Worm (Caenorhabditis elegans) whole organism, L3 larva: Measurements from ENCODE around the gene T28D6.3.

Experiments used
- R02D3.7 ChIP-seq: fragments of 150-350 bp; optimal IDR thresholded peaks from 2 replicates; lab custom pipeline; 2014; ENCODE audit warnings: missing biosample characterization, missing genetic modification characterization
- aly-2 ChIP-seq: fragments of 150-350 bp; optimal IDR thresholded peaks from 2 replicates; lab custom pipeline; 2014; ENCODE audit warnings: missing biosample characterization, missing genetic modification characterization
- ama-1 ChIP-seq: fragments of 150-350 bp; optimal IDR thresholded peaks from 2 replicates; lab custom pipeline; 2018
- ceh-16 ChIP-seq: sonication (generic microtip); optimal IDR thresholded peaks from 2 replicates; lab custom pipeline; 2017; ENCODE audit warnings: missing biosample characterization, missing genetic modification characterization
- ceh-28 ChIP-seq: fragments of 150-350 bp; optimal IDR thresholded peaks from 2 replicates; lab custom pipeline; 2014; ENCODE audit warnings: missing biosample characterization, missing genetic modification reagents, missing genetic modification characterization
- daf-12 ChIP-seq: fragments of 150-350 bp; optimal IDR thresholded peaks from 2 replicates; lab custom pipeline; 2014; ENCODE audit warnings: missing biosample characterization, missing genetic modification reagents, missing genetic modification characterization
- egl-5 ChIP-seq: fragments of 150-350 bp; optimal IDR thresholded peaks from 2 replicates; lab custom pipeline; 2017; ENCODE audit warnings: missing biosample characterization, missing genetic modification reagents, missing genetic modification characterization, inconsistent platforms
- elt-1 ChIP-seq: fragments of 150-350 bp; optimal IDR thresholded peaks from 2 replicates; lab custom pipeline; 2014; ENCODE audit warnings: missing biosample characterization, missing genetic modification characterization
- elt-2 ChIP-seq: sonication (generic microtip); optimal IDR thresholded peaks from 2 replicates; lab custom pipeline; 2016; ENCODE audit warnings: missing genetic modification reagents, mild to moderate bottlenecking, missing genetic modification characterization, missing compliant biosample characterization
- eor-1 ChIP-seq, 2 experiments: fragments of 150-350 bp; optimal IDR thresholded peaks; 2 replicates each; lab custom pipeline; 2014 to 2018; ENCODE audit warnings: missing biosample characterization in 2 of 2, missing genetic modification characterization in 2 of 2
- fkh-10 ChIP-seq: sonication (generic microtip); optimal IDR thresholded peaks from 2 replicates; lab custom pipeline; 2017; ENCODE audit warnings: missing biosample characterization, missing genetic modification reagents, missing genetic modification characterization
- fkh-2 ChIP-seq: fragments of 150-350 bp; optimal IDR thresholded peaks from 2 replicates; lab custom pipeline; 2014; ENCODE audit warnings: missing biosample characterization, missing genetic modification reagents, missing genetic modification characterization
- fos-1 ChIP-seq: fragments of 150-350 bp; optimal IDR thresholded peaks from 2 replicates; lab custom pipeline; 2014; ENCODE audit warnings: missing biosample characterization, missing genetic modification characterization
- hmg-11 ChIP-seq: sonication (generic microtip); optimal IDR thresholded peaks from 2 replicates; lab custom pipeline; 2016; ENCODE audit warnings: missing genetic modification characterization, missing compliant biosample characterization
- jun-1 ChIP-seq: fragments of 150-350 bp; optimal IDR thresholded peaks from 2 replicates; lab custom pipeline; 2014; ENCODE audit warnings: missing biosample characterization, missing genetic modification reagents, missing genetic modification characterization
- lin-39 ChIP-seq: fragments of 150-350 bp; optimal IDR thresholded peaks from 2 replicates; lab custom pipeline; 2018; ENCODE audit warnings: missing biosample characterization, missing genetic modification reagents, missing genetic modification characterization
- lsy-12 ChIP-seq: sonication (generic microtip); optimal IDR thresholded peaks from 2 replicates; lab custom pipeline; 2016; ENCODE audit warnings: mild to moderate bottlenecking, missing genetic modification characterization, missing compliant biosample characterization
- nfya-1 ChIP-seq: sonication (generic microtip); optimal IDR thresholded peaks from 2 replicates; lab custom pipeline; 2017; ENCODE audit warnings: missing genetic modification characterization, mild to moderate bottlenecking, missing compliant biosample characterization, antibody characterized with exemption, moderate library complexity; ENCODE audit not compliant: insufficient read depth
- nhr-11 ChIP-seq: fragments of 150-350 bp; optimal IDR thresholded peaks from 2 replicates; lab custom pipeline; 2014; ENCODE audit warnings: missing biosample characterization, missing genetic modification characterization
- nhr-23 ChIP-seq: fragments of 150-350 bp; optimal IDR thresholded peaks from 2 replicates; lab custom pipeline; 2014; ENCODE audit warnings: missing biosample characterization, missing genetic modification reagents, missing genetic modification characterization
- nhr-237 ChIP-seq: fragments of 150-350 bp; optimal IDR thresholded peaks from 2 replicates; lab custom pipeline; 2014; ENCODE audit warnings: missing biosample characterization, missing genetic modification characterization
- nhr-25 ChIP-seq: sonication (generic microtip); optimal IDR thresholded peaks from 2 replicates; lab custom pipeline; 2017; ENCODE audit warnings: missing biosample characterization, missing genetic modification characterization
- nhr-28 ChIP-seq: fragments of 150-350 bp; optimal IDR thresholded peaks from 2 replicates; lab custom pipeline; 2014; ENCODE audit warnings: missing biosample characterization, missing genetic modification characterization
- nhr-43 ChIP-seq: sonication (generic microtip); optimal IDR thresholded peaks from 2 replicates; lab custom pipeline; 2016; ENCODE audit warnings: mild to moderate bottlenecking, missing genetic modification characterization, missing compliant biosample characterization; ENCODE audit not compliant: poor library complexity, severe bottlenecking
- pha-4 ChIP-seq: fragments of 150-350 bp; optimal IDR thresholded peaks from 2 replicates; lab custom pipeline; 2014; ENCODE audit warnings: missing biosample characterization, missing genetic modification reagents, missing genetic modification characterization
- pqm-1 ChIP-seq: fragments of 150-350 bp; optimal IDR thresholded peaks from 2 replicates; lab custom pipeline; 2017; ENCODE audit warnings: missing biosample characterization, missing genetic modification characterization, inconsistent platforms
- sea-2 ChIP-seq: fragments of 150-350 bp; sonication (generic microtip); optimal IDR thresholded peaks from 4 replicates; lab custom pipeline; 2014; ENCODE audit warnings: missing biosample characterization, missing genetic modification reagents, missing genetic modification characterization
- snpc-4 ChIP-seq: fragments of 150-350 bp; optimal IDR thresholded peaks from 2 replicates; lab custom pipeline; 2014; ENCODE audit warnings: missing biosample characterization, missing genetic modification characterization
- tbx-2 ChIP-seq: sonication (generic microtip); optimal IDR thresholded peaks from 2 replicates; lab custom pipeline; 2016; ENCODE audit warnings: mild to moderate bottlenecking, missing genetic modification characterization, missing compliant biosample characterization
- unc-39 ChIP-seq: sonication (generic microtip); optimal IDR thresholded peaks from 4 replicates; lab custom pipeline; 2017; ENCODE audit warnings: missing biosample characterization, missing genetic modification characterization
- unc-62 ChIP-seq: fragments of 150-350 bp; sonication (generic microtip); optimal IDR thresholded peaks from 4 replicates; lab custom pipeline; 2014; ENCODE audit warnings: missing biosample characterization, missing genetic modification reagents, missing genetic modification characterization
- zag-1 ChIP-seq: fragments of 150-350 bp; optimal IDR thresholded peaks from 2 replicates; lab custom pipeline; 2014; ENCODE audit warnings: missing biosample characterization, missing genetic modification characterization
- ztf-11 ChIP-seq: fragments of 150-350 bp; optimal IDR thresholded peaks from 2 replicates; lab custom pipeline; 2014; ENCODE audit warnings: missing biosample characterization, missing genetic modification characterization

Gene T28D6.3

ce11 chrIII:11371688-11372087 is 5.1 kb downstream of the T28D6.3 start, which contains the start of gene tba-7:
tba-7 (minus strand) TSS chrIII:11371788.
- TF ChIP-seq hmg-11 (no peak), nhr-11 (no peak), nhr-43 (no peak), nhr-25 (tag; lab: Kevin White, UChicago) (no peak), eor-1 (tag; optimal IDR thresholded peaks at IDR 0.05; lab: Kevin White, UChicago) (no peak), tbx-2 (tag; lab: Kevin White, UChicago) (no peak), fkh-2 (tag; lab: Kevin White, UChicago) (no peak), elt-1 (no peak), R02D3.7 (tag; lab: Kevin White, UChicago) (no peak), fkh-10 (GFP tag; lab: Kevin White, UChicago) (no peak), egl-5 (tag; lab: Kevin White, UChicago) (no peak), ztf-11 (tag; lab: Kevin White, UChicago) (no peak), nhr-28 (tag; lab: Kevin White, UChicago) (no peak), aly-2 (tag; lab: Kevin White, UChicago) (no peak), daf-12 (tag; lab: Kevin White, UChicago) (no peak), nhr-23 (no peak)

ce11 chrIII:11372199-11372938 is 5.8 kb downstream of the T28D6.3 start:
- TF ChIP-seq ceh-28 (tag; lab: Kevin White, UChicago) (peak; percentile 18), pqm-1 (peak; percentile 28), ama-1 (lab: Kevin White, UChicago) (peak; percentile 45), R02D3.7 (tag; lab: Kevin White, UChicago) (no peak), snpc-4 (peak; percentile 89), elt-2 (tag; lab: Kevin White, UChicago) (peak; percentile 58), pha-4 (tag; lab: Kevin White, UChicago) (peak; percentile 27), lsy-12 (no peak)

ce11 chrIII:11377880-11378279 is 11.3 kb downstream of the T28D6.3 start, which contains the start of gene dpy-18:
dpy-18 (minus strand) TSS chrIII:11377980.
- TF ChIP-seq eor-1 (tag; optimal IDR thresholded peaks at IDR 0.05; lab: Kevin White, UChicago) = no peak
- no peak for TF ChIP-seq hmg-11
- TF ChIP-seq fos-1 = no peak
- no peak for TF ChIP-seq fkh-10 (GFP tag; lab: Kevin White, UChicago)
- TF ChIP-seq nhr-11 = no peak
- TF ChIP-seq nhr-237 (tag; lab: Kevin White, UChicago) = no peak
- no peak for TF ChIP-seq unc-39
- no peak for TF ChIP-seq snpc-4
- no peak for TF ChIP-seq ama-1 (lab: Kevin White, UChicago)
- no peak for TF ChIP-seq ceh-16 (tag; lab: Kevin White, UChicago)
- no peak for TF ChIP-seq elt-1
- no peak for TF ChIP-seq lin-39 (tag; lab: Kevin White, UChicago)
- no peak for TF ChIP-seq unc-62
- TF ChIP-seq pha-4 (tag; lab: Kevin White, UChicago) = no peak
- TF ChIP-seq sea-2 (GFP tag; lab: Kevin White, UChicago) = no peak
- TF ChIP-seq zag-1 (tag; lab: Kevin White, UChicago) = no peak
- TF ChIP-seq nfya-1 = no peak
- no peak for TF ChIP-seq jun-1 (tag; lab: Kevin White, UChicago)
- no peak for TF ChIP-seq tbx-2 (tag; lab: Kevin White, UChicago)

ce11 chrIII:11378450-11378849 is 11.9 kb downstream of the T28D6.3 start:
- no peak for TF ChIP-seq daf-12 (tag; lab: Kevin White, UChicago)
- TF ChIP-seq nhr-25 (tag; lab: Kevin White, UChicago) = peak; percentile 43
- no peak for TF ChIP-seq lsy-12
- no peak for TF ChIP-seq nhr-43
- peak; percentile 50 for TF ChIP-seq snpc-4
- TF ChIP-seq nhr-11 = peak; percentile 0

ce11 chrIII:11378910-11379309 is 12.3 kb downstream of the T28D6.3 start:
- no peak for TF ChIP-seq nhr-25 (tag; lab: Kevin White, UChicago)
- TF ChIP-seq snpc-4 = peak; percentile 58
